Worm (Caenorhabditis elegans) whole organism, mixed stage, embryonic: ENCODE data around the gene F07C4.10.

Experiments used
- M03D4.4 ChIP-seq: sonication (generic microtip); optimal IDR thresholded peaks from 2 replicates; lab custom pipeline; 2017; ENCODE audit warnings: mild to moderate bottlenecking, missing genetic modification characterization, missing compliant biosample characterization
- bed-3 ChIP-seq: fragments of 200-800 bp; sonication (Bioruptor generic); optimal IDR thresholded peaks from 3 replicates; lab custom pipeline; 2018; ENCODE audit warnings: mild to moderate bottlenecking, missing genetic modification characterization, moderate library complexity, missing compliant biosample characterization
- blmp-1 ChIP-seq: fragments of 150-350 bp; optimal IDR thresholded peaks from 2 replicates; lab custom pipeline; 2014; ENCODE audit warnings: missing biosample characterization, missing genetic modification characterization
- ceh-39 ChIP-seq: fragments of 150-350 bp; optimal IDR thresholded peaks from 2 replicates; lab custom pipeline; 2014; ENCODE audit warnings: missing biosample characterization, missing genetic modification characterization
- ceh-43 ChIP-seq: fragments of 200-800 bp; sonication (Bioruptor generic); optimal IDR thresholded peaks from 2 replicates; lab custom pipeline; 2018; ENCODE audit warnings: mild to moderate bottlenecking, missing genetic modification characterization, moderate library complexity, missing compliant biosample characterization
- ces-1 ChIP-seq: fragments of 150-350 bp; optimal IDR thresholded peaks from 2 replicates; lab custom pipeline; 2014; ENCODE audit warnings: missing biosample characterization, missing genetic modification reagents, missing genetic modification characterization
- cnd-1 ChIP-seq: fragments of 200-800 bp; sonication (Bioruptor generic); optimal IDR thresholded peaks from 2 replicates; lab custom pipeline; 2018; ENCODE audit warnings: mild to moderate bottlenecking, missing genetic modification characterization, missing compliant biosample characterization
- drap-1 ChIP-seq: fragments of 200-800 bp; sonication (Bioruptor generic); optimal IDR thresholded peaks from 3 replicates; lab custom pipeline; 2018; ENCODE audit warnings: mild to moderate bottlenecking, missing genetic modification characterization, missing compliant biosample characterization
- elt-1 ChIP-seq: sonication (generic microtip); optimal IDR thresholded peaks from 2 replicates; lab custom pipeline; 2017; ENCODE audit warnings: missing genetic modification characterization, mild to moderate bottlenecking, missing compliant biosample characterization, antibody characterized with exemption, moderate library complexity, borderline replicate concordance; ENCODE audit not compliant: insufficient read depth
- elt-3 ChIP-seq: fragments of 150-350 bp; optimal IDR thresholded peaks from 2 replicates; lab custom pipeline; 2014; ENCODE audit warnings: missing biosample characterization, missing genetic modification characterization
- flh-1 ChIP-seq: fragments of 200-800 bp; sonication (Bioruptor generic); optimal IDR thresholded peaks from 2 replicates; lab custom pipeline; 2018; ENCODE audit warnings: mild to moderate bottlenecking, missing genetic modification characterization, moderate library complexity, missing compliant biosample characterization
- ham-2 ChIP-seq: fragments of 200-800 bp; sonication (Bioruptor generic); optimal IDR thresholded peaks from 2 replicates; lab custom pipeline; 2018; ENCODE audit warnings: mild to moderate bottlenecking, missing genetic modification characterization, missing compliant biosample characterization
- hlh-1 ChIP-seq: fragments of 150-350 bp; optimal IDR thresholded peaks from 2 replicates; lab custom pipeline; 2014; ENCODE audit warnings: missing biosample characterization, missing genetic modification reagents, missing genetic modification characterization
- lin-13 ChIP-seq: fragments of 150-350 bp; optimal IDR thresholded peaks from 2 replicates; lab custom pipeline; 2014; ENCODE audit warnings: missing biosample characterization, missing genetic modification characterization
- lin-32 ChIP-seq: fragments of 200-800 bp; sonication (Bioruptor generic); optimal IDR thresholded peaks from 2 replicates; lab custom pipeline; 2018; ENCODE audit warnings: mild to moderate bottlenecking, missing genetic modification characterization, missing compliant biosample characterization
- mab-5 ChIP-seq: fragments of 150-350 bp; optimal IDR thresholded peaks from 2 replicates; lab custom pipeline; 2014; ENCODE audit warnings: missing biosample characterization, missing genetic modification characterization
- mep-1 ChIP-seq: fragments of 150-350 bp; optimal IDR thresholded peaks from 2 replicates; lab custom pipeline; 2017; ENCODE audit warnings: missing biosample characterization, missing genetic modification reagents, missing genetic modification characterization, inconsistent platforms
- mls-2 ChIP-seq: sonication (generic microtip); optimal IDR thresholded peaks from 2 replicates; lab custom pipeline; 2016; ENCODE audit warnings: mild to moderate bottlenecking, missing genetic modification characterization, moderate library complexity, missing compliant biosample characterization
- nhr-2 ChIP-seq: fragments of 150-350 bp; optimal IDR thresholded peaks from 2 replicates; lab custom pipeline; 2014; ENCODE audit warnings: missing biosample characterization, missing genetic modification characterization
- nhr-237 ChIP-seq: fragments of 150-350 bp; optimal IDR thresholded peaks from 2 replicates; lab custom pipeline; 2014; ENCODE audit warnings: missing biosample characterization, missing genetic modification characterization
- nhr-28 ChIP-seq: fragments of 150-350 bp; optimal IDR thresholded peaks from 2 replicates; lab custom pipeline; 2014; ENCODE audit warnings: missing biosample characterization, missing genetic modification characterization
- nhr-76 ChIP-seq: sonication (generic microtip); optimal IDR thresholded peaks from 2 replicates; lab custom pipeline; 2017; ENCODE audit warnings: missing biosample characterization, missing genetic modification characterization
- pha-4 ChIP-seq: fragments of 150-350 bp; optimal IDR thresholded peaks from 2 replicates; lab custom pipeline; 2018; ENCODE audit warnings: missing biosample characterization, missing genetic modification reagents, missing genetic modification characterization
- sem-2 ChIP-seq: fragments of 200-800 bp; sonication (Bioruptor generic); optimal IDR thresholded peaks from 2 replicates; lab custom pipeline; 2018; ENCODE audit warnings: mild to moderate bottlenecking, missing genetic modification characterization, missing compliant biosample characterization
- snpc-4 ChIP-seq: fragments of 150-350 bp; optimal IDR thresholded peaks from 2 replicates; lab custom pipeline; 2014; ENCODE audit warnings: missing biosample characterization, missing genetic modification characterization
- tbx-8 ChIP-seq: fragments of 200-800 bp; sonication (Bioruptor generic); optimal IDR thresholded peaks from 2 replicates; lab custom pipeline; 2018; ENCODE audit warnings: mild to moderate bottlenecking, missing genetic modification characterization, moderate library complexity, missing compliant biosample characterization
- unc-120 ChIP-seq: sonication (generic microtip); optimal IDR thresholded peaks from 2 replicates; lab custom pipeline; 2017; ENCODE audit warnings: missing genetic modification characterization, missing compliant biosample characterization; ENCODE audit not compliant: poor library complexity, severe bottlenecking
- unc-39 ChIP-seq: fragments of 150-350 bp; optimal IDR thresholded peaks from 2 replicates; lab custom pipeline; 2014; ENCODE audit warnings: missing biosample characterization, missing genetic modification characterization
- unc-62 ChIP-seq: fragments of 150-350 bp; optimal IDR thresholded peaks from 2 replicates; lab custom pipeline; 2014; ENCODE audit warnings: missing biosample characterization, missing genetic modification reagents, missing genetic modification characterization
- zip-8 ChIP-seq: fragments of 150-350 bp; optimal IDR thresholded peaks from 2 replicates; lab custom pipeline; 2014; ENCODE audit warnings: missing biosample characterization, missing genetic modification characterization
- ztf-11 ChIP-seq: fragments of 150-350 bp; optimal IDR thresholded peaks from 2 replicates; lab custom pipeline; 2014; ENCODE audit warnings: missing biosample characterization, missing genetic modification characterization

F07C4.10 gene

DNA sequence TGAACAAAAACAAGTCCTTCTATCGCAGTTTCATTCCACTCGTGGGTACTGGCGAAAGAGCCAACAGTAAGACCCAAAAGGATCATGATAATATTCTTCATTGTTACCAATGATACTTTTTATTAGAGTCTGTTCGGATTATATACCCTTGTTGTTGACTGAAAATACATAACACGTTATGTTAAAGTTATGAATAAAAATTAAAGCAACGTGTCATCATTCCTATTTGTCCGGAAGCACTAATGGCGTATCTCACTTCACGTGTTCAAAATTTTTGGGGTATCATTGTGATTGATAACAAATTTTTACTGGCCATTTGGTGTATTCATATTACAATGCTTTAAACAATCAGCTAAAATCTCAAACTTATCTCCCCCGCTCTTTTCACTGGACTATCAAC is 38.2 kb downstream of the F07C4.10 start, which contains the start of gene scl-26:
scl-26 (minus strand) TSS at position 101 of the 400 bp plus-strand sequence.
- no peak for TF ChIP-seq lin-13
- no peak for TF ChIP-seq nhr-28 (tag; lab: Kevin White, UChicago)
- TF ChIP-seq unc-39 (tag; lab: Kevin White, UChicago), result no peak
- TF ChIP-seq bed-3, result no peak
- no peak for TF ChIP-seq zip-8 (tag; lab: Kevin White, UChicago)
- no peak for TF ChIP-seq ham-2 (GFP tag; lab: Kevin White, UChicago)
- no peak for TF ChIP-seq lin-32 (GFP tag; lab: Kevin White, UChicago)
- no peak for TF ChIP-seq drap-1 (GFP tag; lab: Kevin White, UChicago)
- no peak for TF ChIP-seq blmp-1
- no peak for TF ChIP-seq elt-3 (tag; lab: Kevin White, UChicago)
- no peak for TF ChIP-seq ces-1 (GFP tag; lab: Kevin White, UChicago)
- TF ChIP-seq cnd-1 (tag; lab: Kevin White, UChicago), result no peak
- TF ChIP-seq ceh-39 (tag; lab: Kevin White, UChicago), result no peak
- TF ChIP-seq ceh-43 (GFP tag; lab: Kevin White, UChicago), result no peak
- no peak for TF ChIP-seq nhr-2
- no peak for TF ChIP-seq nhr-237
- TF ChIP-seq hlh-1 (tag; lab: Kevin White, UChicago), result no peak

DNA sequence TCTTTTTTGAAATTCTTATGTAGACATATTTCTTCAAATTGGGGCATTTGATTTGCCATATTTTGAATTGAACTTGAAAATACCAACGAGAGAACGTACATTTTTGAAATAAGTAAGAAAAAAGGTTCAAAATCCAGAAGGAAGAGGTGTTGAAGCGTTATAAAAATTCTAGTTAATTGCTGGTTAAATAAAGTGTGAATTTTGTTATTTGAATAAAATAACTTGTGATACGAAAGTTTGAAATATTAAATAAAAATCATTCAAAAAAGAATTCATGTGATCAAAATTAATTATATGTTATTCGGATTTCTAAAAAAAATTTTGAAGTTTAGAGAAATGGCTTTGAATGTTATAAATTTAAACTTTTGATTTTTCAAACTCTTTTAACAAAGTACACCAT is 39.5 kb downstream of the F07C4.10 start, which contains the start of gene C50E3.9:
C50E3.9 (minus strand) TSS at position 101 of the 400 bp plus-strand sequence.
- no peak for TF ChIP-seq mab-5 (tag; lab: Kevin White, UChicago)
- no peak for TF ChIP-seq elt-1 (tag; lab: Kevin White, UChicago)
- no peak for TF ChIP-seq pha-4 (tag; lab: Kevin White, UChicago)
- no peak for TF ChIP-seq lin-13
- no peak for TF ChIP-seq drap-1 (GFP tag; lab: Kevin White, UChicago)
- TF ChIP-seq ham-2 (GFP tag; lab: Kevin White, UChicago), result no peak
- no peak for TF ChIP-seq nhr-76 (tag; lab: Kevin White, UChicago)
- TF ChIP-seq unc-62, result no peak
- TF ChIP-seq unc-39 (tag; lab: Kevin White, UChicago), result no peak
- TF ChIP-seq mls-2 (tag; lab: Kevin White, UChicago), result no peak
- TF ChIP-seq bed-3, result no peak
- TF ChIP-seq nhr-2, result no peak
- no peak for TF ChIP-seq elt-3 (tag; lab: Kevin White, UChicago)
- TF ChIP-seq nhr-28 (tag; lab: Kevin White, UChicago), result no peak
- TF ChIP-seq M03D4.4 (tag; lab: Kevin White, UChicago), result no peak

DNA sequence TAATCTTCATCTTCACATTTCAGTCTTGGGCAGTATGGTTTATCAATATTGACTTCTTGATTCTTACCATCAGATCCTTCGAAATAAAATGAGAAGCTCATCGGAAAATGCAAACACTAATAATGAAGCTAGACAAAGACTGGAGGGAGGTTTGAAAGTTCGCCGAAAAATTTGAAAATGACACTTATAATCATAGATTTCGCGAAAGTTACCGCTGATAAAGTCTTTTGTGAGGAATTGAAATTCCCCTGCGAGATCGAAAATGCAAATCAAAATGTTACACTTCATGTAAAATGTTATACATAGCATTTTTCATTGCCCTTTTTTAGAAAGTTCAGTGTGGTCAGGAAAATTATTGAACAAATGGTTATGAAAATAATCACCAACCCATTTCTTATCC is 41.4 kb downstream of the F07C4.10 start, which contains the start of gene C50E3.7:
C50E3.7 (minus strand) TSS at position 101 of the 400 bp plus-strand sequence.
- TF ChIP-seq elt-1 (tag; lab: Kevin White, UChicago), result no peak
- TF ChIP-seq lin-32 (GFP tag; lab: Kevin White, UChicago), result no peak
- TF ChIP-seq mab-5 (tag; lab: Kevin White, UChicago), result no peak
- TF ChIP-seq elt-3 (tag; lab: Kevin White, UChicago), result no peak
- no peak for TF ChIP-seq ces-1 (GFP tag; lab: Kevin White, UChicago)
- TF ChIP-seq tbx-8 (GFP tag; lab: Kevin White, UChicago), result no peak
- TF ChIP-seq sem-2, result no peak
- TF ChIP-seq snpc-4, result no peak
- TF ChIP-seq, all 35 proteins: peak for 0

DNA sequence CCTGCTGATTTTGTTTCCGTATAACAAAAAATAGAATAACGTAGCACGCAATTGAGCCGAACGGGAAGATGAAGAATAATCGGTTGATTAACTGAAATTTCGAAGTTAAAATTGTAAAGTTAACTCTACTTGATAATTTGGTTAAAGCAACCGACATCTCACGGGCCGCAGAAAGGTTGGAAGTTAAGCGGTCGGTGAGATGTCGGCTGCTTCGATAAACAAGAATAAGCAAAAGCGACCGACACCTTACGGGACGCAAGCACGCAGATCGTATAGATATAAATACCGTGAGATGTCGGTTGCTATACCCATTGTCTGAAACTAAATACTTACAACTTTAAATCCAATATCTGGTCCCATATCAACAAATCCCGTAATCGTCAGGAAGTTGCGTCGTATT is 44.6 kb downstream of the F07C4.10 start:
- TF ChIP-seq M03D4.4 (tag; lab: Kevin White, UChicago), result no peak

DNA sequence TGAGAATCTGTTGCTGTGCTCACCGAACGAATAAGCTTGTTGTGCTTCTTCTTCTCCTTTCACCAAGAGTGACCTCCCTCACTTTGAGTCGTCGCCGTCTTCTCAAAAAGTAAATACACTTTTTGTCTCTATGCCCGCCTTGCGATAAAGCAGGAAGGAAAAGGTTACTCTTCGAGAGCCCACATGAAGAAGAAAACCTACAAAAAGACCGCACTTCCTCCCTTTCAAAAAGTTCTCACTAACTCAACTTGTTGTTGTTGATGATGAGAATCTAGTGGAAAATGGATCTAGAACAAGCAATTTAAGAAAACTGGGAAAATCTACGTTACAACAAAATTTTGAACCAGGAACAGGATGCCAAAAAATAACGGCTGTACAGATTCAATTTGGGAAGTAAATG is 49.2 kb downstream of the F07C4.10 start, which contains the start of gene C50E3.6:
C50E3.6 (minus strand) TSS at position 101 of the 400 bp plus-strand sequence.
- no peak for TF ChIP-seq snpc-4
- no peak for TF ChIP-seq mab-5 (tag; lab: Kevin White, UChicago)
- no peak for TF ChIP-seq lin-32 (GFP tag; lab: Kevin White, UChicago)
- no peak for TF ChIP-seq mep-1
- no peak for TF ChIP-seq unc-120 (tag; lab: Kevin White, UChicago)
- TF ChIP-seq ztf-11, result no peak
- no peak for TF ChIP-seq cnd-1 (tag; lab: Kevin White, UChicago)
- no peak for TF ChIP-seq elt-1 (tag; lab: Kevin White, UChicago)
- TF ChIP-seq ces-1 (GFP tag; lab: Kevin White, UChicago), result no peak
- no peak for TF ChIP-seq flh-1 (GFP tag; lab: Kevin White, UChicago)
- TF ChIP-seq blmp-1, result no peak
- TF ChIP-seq, all 35 proteins: peak for 0
